Fruit fly (Drosophila melanogaster) whole organism, embryonic: ENCODE measurements around the gene wap.

Source experiments
- Adf1 ChIP-seq: fragments of 200-800 bp; sonication (Bioruptor generic); IDR thresholded peaks from 2 replicates; pipeline ENCODE4 v1.3.6; 2022; ENCODE audit warnings: missing biosample characterization, missing genetic modification characterization
- Atf6 ChIP-seq: fragments of 200-800 bp; sonication (Bioruptor generic); IDR thresholded peaks from 2 replicates; pipeline ENCODE4 v1.3.6; 2022; ENCODE audit warnings: missing biosample characterization, missing genetic modification characterization
- Bgb ChIP-seq: fragments of 200-800 bp; sonication (Bioruptor generic); IDR thresholded peaks from 2 replicates; pipeline ENCODE4 v1.3.6; 2022; ENCODE audit warnings: missing biosample characterization, missing genetic modification characterization; ENCODE audit not compliant: partially characterized antibody
- CG11504 ChIP-seq: fragments of 200-800 bp; sonication (Bioruptor generic); optimal IDR thresholded peaks from 3 replicates; lab custom pipeline; 2019; ENCODE audit warnings: missing biosample characterization, mild to moderate bottlenecking, missing genetic modification characterization, moderate library complexity
- CG15073 ChIP-seq: fragments of 200-800 bp; sonication (Bioruptor generic); optimal IDR thresholded peaks from 2 replicates; lab custom pipeline; 2016; ENCODE audit warnings: missing biosample characterization, missing genetic modification characterization
- CG15696 ChIP-seq: fragments of 200-800 bp; sonication (Bioruptor generic); optimal IDR thresholded peaks from 2 replicates; lab custom pipeline; 2019; ENCODE audit warnings: missing biosample characterization, mild to moderate bottlenecking, missing genetic modification characterization, moderate library complexity
- CG17612 ChIP-seq: fragments of 200-800 bp; sonication (Bioruptor generic); IDR thresholded peaks from 2 replicates; pipeline ENCODE4 v1.3.6; 2022; ENCODE audit warnings: missing biosample characterization, missing genetic modification characterization
- CG18619 ChIP-seq: fragments of 200-800 bp; sonication (Bioruptor generic); optimal IDR thresholded peaks from 3 replicates; lab custom pipeline; 2017; ENCODE audit warnings: missing biosample characterization, mild to moderate bottlenecking, missing genetic modification characterization
- CG18764 ChIP-seq: fragments of 200-800 bp; sonication (Bioruptor generic); optimal IDR thresholded peaks from 3 replicates; lab custom pipeline; 2016; ENCODE audit warnings: missing biosample characterization, missing genetic modification characterization
- CG2199 ChIP-seq: fragments of 200-800 bp; sonication (Bioruptor generic); IDR thresholded peaks from 3 replicates; pipeline ENCODE4 v1.3.6; 2022; ENCODE audit warnings: missing biosample characterization, missing genetic modification characterization
- CG30403 ChIP-seq: fragments of 200-800 bp; sonication (Bioruptor generic); optimal IDR thresholded peaks from 3 replicates; lab custom pipeline; 2016; ENCODE audit warnings: missing biosample characterization, missing genetic modification characterization
- CG31224 ChIP-seq: fragments of 200-800 bp; sonication (Bioruptor generic); IDR thresholded peaks from 2 replicates; pipeline ENCODE4 v1.3.6; 2022; ENCODE audit warnings: missing biosample characterization, missing genetic modification characterization
- CG31441 ChIP-seq: fragments of 200-800 bp; sonication (Bioruptor generic); IDR thresholded peaks from 2 replicates; pipeline ENCODE4 v1.3.6; 2022; ENCODE audit warnings: missing biosample characterization, missing genetic modification characterization
- CG3838 ChIP-seq: fragments of 200-800 bp; sonication (Bioruptor generic); optimal IDR thresholded peaks from 3 replicates; lab custom pipeline; 2016; ENCODE audit warnings: missing biosample characterization, missing genetic modification characterization
- CG4820 ChIP-seq: fragments of 200-800 bp; sonication (Bioruptor generic); optimal IDR thresholded peaks from 3 replicates; lab custom pipeline; 2016; ENCODE audit warnings: missing biosample characterization, missing genetic modification characterization
- CG4854 ChIP-seq: fragments of 200-800 bp; sonication (Bioruptor generic); optimal IDR thresholded peaks from 2 replicates; lab custom pipeline; 2016; ENCODE audit warnings: missing biosample characterization, missing genetic modification characterization, inconsistent platforms
- CTCF ChIP-seq: fragments of 200-800 bp; sonication (Bioruptor generic); optimal IDR thresholded peaks from 2 replicates; lab custom pipeline; 2017; ENCODE audit warnings: missing biosample characterization, mild to moderate bottlenecking, missing genetic modification characterization, moderate library complexity
- Camta ChIP-seq: fragments of 200-800 bp; sonication (Bioruptor generic); optimal IDR thresholded peaks from 2 replicates; lab custom pipeline; 2016; ENCODE audit warnings: missing biosample characterization, missing genetic modification characterization
- CoRest ChIP-seq: fragments of 200-800 bp; sonication (Bioruptor generic); optimal IDR thresholded peaks from 3 replicates; lab custom pipeline; 2018; ENCODE audit warnings: missing biosample characterization, mild to moderate bottlenecking, missing genetic modification characterization, moderate library complexity
- H15 ChIP-seq: fragments of 200-800 bp; sonication (Bioruptor generic); IDR thresholded peaks from 3 replicates; pipeline ENCODE4 v1.3.6; 2022; ENCODE audit warnings: missing biosample characterization, missing genetic modification characterization
- Hmx ChIP-seq: fragments of 200-800 bp; sonication (Bioruptor generic); optimal IDR thresholded peaks from 2 replicates; lab custom pipeline; 2016; ENCODE audit warnings: missing biosample characterization, missing genetic modification characterization
- Lim3 ChIP-seq: fragments of 200-800 bp; sonication (Bioruptor generic); IDR thresholded peaks from 2 replicates; pipeline ENCODE4 v1.3.6; 2022; ENCODE audit warnings: missing biosample characterization, missing genetic modification characterization
- MBD-R2 ChIP-seq: fragments of 200-800 bp; sonication (Bioruptor generic); IDR thresholded peaks from 2 replicates; pipeline ENCODE4 v1.3.6; 2022; ENCODE audit warnings: missing biosample characterization, missing genetic modification characterization
- Meics ChIP-seq: fragments of 200-800 bp; sonication (Bioruptor generic); optimal IDR thresholded peaks from 2 replicates; lab custom pipeline; 2017; ENCODE audit warnings: missing biosample characterization, mild to moderate bottlenecking, missing genetic modification characterization
- NK7.1 ChIP-seq: fragments of 200-800 bp; sonication (Bioruptor generic); optimal IDR thresholded peaks from 3 replicates; lab custom pipeline; 2016; ENCODE audit warnings: missing biosample characterization, missing genetic modification characterization
- Side ChIP-seq: fragments of 200-800 bp; sonication (Bioruptor generic); optimal IDR thresholded peaks from 2 replicates; lab custom pipeline; 2016; ENCODE audit warnings: missing biosample characterization, missing genetic modification characterization
- bsh ChIP-seq, 2 experiments: fragments of 200-800 bp; sonication (Bioruptor generic); optimal IDR thresholded peaks; 2 replicates each; lab custom pipeline; 2017 to 2018; ENCODE audit warnings: mild to moderate bottlenecking in 2 of 2, missing biosample characterization in 2 of 2, missing genetic modification characterization in 2 of 2, moderate library complexity in 1 of 2
- cato ChIP-seq: fragments of 200-800 bp; sonication (Bioruptor generic); optimal IDR thresholded peaks from 2 replicates; lab custom pipeline; 2016; ENCODE audit warnings: missing biosample characterization, missing genetic modification characterization, borderline replicate concordance
- chm ChIP-seq: fragments of 200-800 bp; sonication (Bioruptor generic); IDR thresholded peaks from 2 replicates; pipeline ENCODE4 v1.3.6; 2022; ENCODE audit warnings: missing biosample characterization, missing genetic modification characterization
- corto ChIP-seq: fragments of 200-800 bp; sonication (Bioruptor generic); optimal IDR thresholded peaks from 2 replicates; lab custom pipeline; 2016; ENCODE audit warnings: missing biosample characterization, mild to moderate bottlenecking, missing genetic modification characterization, moderate library complexity
- crc ChIP-seq: fragments of 200-800 bp; sonication (Bioruptor generic); optimal IDR thresholded peaks from 2 replicates; lab custom pipeline; 2016; ENCODE audit warnings: missing biosample characterization, missing genetic modification characterization
- danr ChIP-seq: fragments of 200-800 bp; sonication (Bioruptor generic); IDR thresholded peaks from 2 replicates; pipeline ENCODE4 v1.3.6; 2022; ENCODE audit warnings: missing biosample characterization, missing genetic modification characterization
- dysf ChIP-seq: fragments of 200-800 bp; sonication (Bioruptor generic); IDR thresholded peaks from 3 replicates; pipeline ENCODE4 v1.3.6; 2022; ENCODE audit warnings: missing biosample characterization, missing genetic modification characterization
- eve ChIP-seq, 2 experiments: fragments of >200 bp; optimal IDR thresholded peaks; 2 replicates each; lab custom pipeline; 2017; ENCODE audit warnings: missing biosample characterization in 2 of 2, missing genetic modification characterization in 2 of 2
- exex ChIP-seq: fragments of 200-800 bp; sonication (Bioruptor generic); optimal IDR thresholded peaks from 4 replicates; lab custom pipeline; 2018; ENCODE audit warnings: missing biosample characterization, mild to moderate bottlenecking, missing genetic modification characterization, moderate library complexity
- fd96Cb ChIP-seq: fragments of 200-800 bp; sonication (Bioruptor generic); optimal IDR thresholded peaks from 2 replicates; lab custom pipeline; 2018; ENCODE audit warnings: missing biosample characterization, mild to moderate bottlenecking, missing genetic modification characterization, moderate library complexity
- fru ChIP-seq: fragments of >200 bp; optimal IDR thresholded peaks from 2 replicates; lab custom pipeline; 2017
- gce ChIP-seq: fragments of 200-800 bp; sonication (Bioruptor generic); IDR thresholded peaks from 3 replicates; pipeline ENCODE4 v1.3.6; 2022; ENCODE audit warnings: missing biosample characterization, missing genetic modification characterization
- hb ChIP-seq: fragments of 200-800 bp; sonication (Bioruptor generic); IDR thresholded peaks from 3 replicates; pipeline ENCODE4 v1.3.6; 2022; ENCODE audit warnings: missing biosample characterization, missing genetic modification characterization; ENCODE audit not compliant: partially characterized antibody
- jigr1 ChIP-seq: fragments of 200-800 bp; sonication (Bioruptor generic); IDR thresholded peaks from 3 replicates; pipeline ENCODE4 v1.3.6; 2022; ENCODE audit warnings: missing biosample characterization, missing genetic modification characterization
- lmd ChIP-seq: fragments of 200-800 bp; sonication (Bioruptor generic); IDR thresholded peaks from 2 replicates; pipeline ENCODE4 v1.3.6; 2022; ENCODE audit warnings: missing biosample characterization, missing genetic modification characterization
- lov ChIP-seq, 2 experiments: fragments of 200-800 bp in 1 of 2; fragments of >200 bp in 1 of 2; sonication (Bioruptor generic) in 1 of 2; IDR thresholded peaks in 1 of 2; optimal IDR thresholded peaks in 1 of 2; 2 replicates in 1 of 2; 3 replicates in 1 of 2; pipeline versions ENCODE4 v1.3.6 to Lab custom; 2017 to 2022; ENCODE audit warnings: missing biosample characterization in 1 of 2, missing genetic modification characterization in 1 of 2
- nerfin-2 ChIP-seq: fragments of 200-800 bp; sonication (Bioruptor generic); IDR thresholded peaks from 2 replicates; pipeline ENCODE4 v1.3.6; 2022; ENCODE audit warnings: missing biosample characterization, missing genetic modification characterization; ENCODE audit not compliant: partially characterized antibody
- pum ChIP-seq: fragments of 200-800 bp; sonication (Bioruptor generic); optimal IDR thresholded peaks from 2 replicates; lab custom pipeline; 2016; ENCODE audit warnings: missing biosample characterization, missing genetic modification characterization
- ranshi ChIP-seq: fragments of 200-800 bp; sonication (Bioruptor generic); IDR thresholded peaks from 2 replicates; pipeline ENCODE4 v1.3.6; 2022; ENCODE audit warnings: missing biosample characterization, missing genetic modification characterization
- ro ChIP-seq: fragments of 200-800 bp; sonication (Bioruptor generic); IDR thresholded peaks from 2 replicates; pipeline ENCODE4 v1.3.6; 2022; ENCODE audit warnings: missing biosample characterization, missing genetic modification characterization
- slp2 ChIP-seq: fragments of 200-800 bp; sonication (Bioruptor generic); optimal IDR thresholded peaks from 2 replicates; lab custom pipeline; 2016; ENCODE audit warnings: missing biosample characterization, missing genetic modification characterization
- tin ChIP-seq: fragments of 200-800 bp; sonication (Bioruptor generic); optimal IDR thresholded peaks from 3 replicates; lab custom pipeline; 2016; ENCODE audit warnings: missing biosample characterization, missing genetic modification characterization
- tll ChIP-seq, 2 experiments: fragments of 200-800 bp in 1 of 2; fragments of >200 bp in 1 of 2; sonication (Bioruptor generic) in 1 of 2; optimal IDR thresholded peaks; 2 replicates each; lab custom pipeline; 2017 to 2019; ENCODE audit warnings: missing biosample characterization in 2 of 2, missing genetic modification characterization in 2 of 2, mild to moderate bottlenecking in 1 of 2, moderate library complexity in 1 of 2
- ttk ChIP-seq: fragments of 200-800 bp; sonication (Bioruptor generic); IDR thresholded peaks from 2 replicates; pipeline ENCODE4 v2.1.2; 2022; ENCODE audit warnings: missing biosample characterization, missing genetic modification characterization

wap gene

DNA sequence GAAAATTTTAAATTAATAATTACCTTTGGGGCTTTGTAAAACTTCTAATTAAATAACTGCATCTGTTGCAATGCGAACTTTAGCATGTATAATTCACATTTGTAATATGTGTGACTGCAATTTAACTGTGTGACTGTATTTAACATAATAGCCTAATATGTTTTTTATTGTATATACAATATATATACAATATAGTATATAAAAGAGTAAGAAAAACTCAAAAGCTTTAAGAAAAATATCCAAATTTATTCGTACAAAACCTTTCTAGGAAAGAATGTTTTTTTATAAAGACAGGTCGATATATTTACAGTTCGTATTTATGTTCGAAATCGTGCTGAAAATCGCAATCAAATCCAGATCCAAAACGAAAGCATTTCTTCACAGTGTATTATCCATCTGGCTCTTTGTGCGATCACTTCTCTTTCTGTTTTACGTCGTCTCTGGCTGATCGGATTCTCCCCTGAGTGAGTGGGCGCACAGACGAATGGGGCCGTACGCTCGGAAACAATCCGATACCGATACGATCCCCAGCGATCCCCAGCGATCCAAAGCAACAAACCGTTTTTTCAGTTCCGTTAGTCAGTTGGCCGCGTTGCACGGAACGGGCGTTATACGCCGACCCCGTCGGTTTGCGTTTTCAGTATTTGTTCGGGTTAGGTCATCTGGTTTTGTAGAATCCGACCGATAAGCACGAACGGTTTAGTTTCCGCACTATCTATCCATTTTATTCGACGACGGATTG, 36.0 kb upstream of the wap start (continued):
- peak; percentile 23; the same call in 1 of the 2 replicates for TF ChIP-seq Bgb (GFP tag; lab: Robert Waterston, UW)
- TF ChIP-seq jigr1 (GFP tag; lab: Robert Waterston, UW): no peak
- TF ChIP-seq ranshi (GFP tag; lab: Robert Waterston, UW): no peak; the same call in 1 of the 2 replicates
- no peak for TF ChIP-seq H15 (GFP tag; lab: Robert Waterston, UW)
- peak; percentile 39 for TF ChIP-seq CG4820
- TF ChIP-seq dysf: peak; percentile 65
- no peak for TF ChIP-seq Camta (GFP tag; lab: Kevin White, UChicago)
- no peak for TF ChIP-seq CTCF (GFP tag; lab: Kevin White, UChicago)
- peak; percentile 83 for TF ChIP-seq CG18619 (GFP tag; lab: Kevin White, UChicago)
- no peak for TF ChIP-seq crc (GFP tag; lab: Kevin White, UChicago)
- no peak for TF ChIP-seq ro
- TF ChIP-seq CG11504: peak; percentile 83
- no peak for TF ChIP-seq CG4854
- TF ChIP-seq tll (GFP tag; optimal IDR thresholded peaks at IDR 0.05; lab: Kevin White, UChicago): no peak
- peak; percentile 76 for TF ChIP-seq CG30403 (GFP tag; lab: Kevin White, UChicago)
- peak; percentile 11 for TF ChIP-seq CG18764 (GFP tag; lab: Kevin White, UChicago)
- TF ChIP-seq tin (GFP tag; lab: Kevin White, UChicago): peak; percentile 48
- TF ChIP-seq MBD-R2: peak; percentile 17; the same call in 1 of the 2 replicates
- TF ChIP-seq fd96Cb: peak; percentile 62
- no peak for TF ChIP-seq CG17612
- peak; percentile 48 for TF ChIP-seq CG31224 (GFP tag; lab: Robert Waterston, UW)
- TF ChIP-seq Lim3 (GFP tag; lab: Robert Waterston, UW): no peak
- TF ChIP-seq hb (GFP tag; lab: Robert Waterston, UW): no peak
- TF ChIP-seq CG2199: peak; percentile 96
- TF ChIP-seq Meics (GFP tag; lab: Kevin White, UChicago): peak; percentile 80
- no peak for TF ChIP-seq Side (GFP tag; lab: Kevin White, UChicago)
- TF ChIP-seq ttk: no peak
- no peak for TF ChIP-seq NK7.1 (GFP tag; lab: Kevin White, UChicago)
- peak; percentile 88 for TF ChIP-seq CoRest
- no peak for TF ChIP-seq Hmx (GFP tag; lab: Kevin White, UChicago)
- no peak for TF ChIP-seq exex
- peak; percentile 56 for TF ChIP-seq cato (GFP tag; lab: Kevin White, UChicago)
- no peak for TF ChIP-seq nerfin-2
- TF ChIP-seq CG15073: no peak
- TF ChIP-seq pum: no peak
- TF ChIP-seq CG31441 (GFP tag; lab: Robert Waterston, UW): no peak; the same call in 1 of the 2 replicates
- TF ChIP-seq eve (GFP tag; optimal IDR thresholded peaks at IDR 0.05; lab: Kevin White, UChicago): peak in 1 of 2 experiments; percentile 7
- TF ChIP-seq lmd: peak; percentile 50; the same call in 1 of the 2 replicates
- no peak for TF ChIP-seq Atf6 (GFP tag; lab: Robert Waterston, UW)
- no peak for TF ChIP-seq gce (GFP tag; lab: Robert Waterston, UW)
- TF ChIP-seq CG3838 (GFP tag; lab: Kevin White, UChicago): no peak
- no peak for TF ChIP-seq lov (optimal IDR thresholded peaks at IDR 0.05; lab: Kevin White, UChicago)
- no peak for TF ChIP-seq lov (GFP tag; IDR thresholded peaks at IDR 0.05; lab: Robert Waterston, UW)
- no peak for TF ChIP-seq chm (GFP tag; lab: Robert Waterston, UW)
- TF ChIP-seq CG15696: no peak
- TF ChIP-seq slp2 (GFP tag; lab: Kevin White, UChicago): no peak
- TF ChIP-seq danr: no peak
- peak; percentile 19 for TF ChIP-seq corto (GFP tag; lab: Kevin White, UChicago)
- no peak; the same call in 1 of the 2 replicates for TF ChIP-seq Adf1 (GFP tag; lab: Robert Waterston, UW)
- no peak for TF ChIP-seq fru (lab: Kevin White, UChicago)
- peak in 1 of 2 experiments; percentile 51 for TF ChIP-seq bsh (GFP tag; optimal IDR thresholded peaks at IDR 0.05; lab: Kevin White, UChicago)
